Fruit fly (Drosophila melanogaster) whole organism, embryonic: ENCODE data around the gene Ac76E.
A peak's percentile ranks its signal among the peaks of the same experiment; 100 is the strongest.

Experiments used
- Awh ChIP-seq: fragments of 200-800 bp; sonication (Bioruptor generic); IDR thresholded peaks from 2 replicates; pipeline ENCODE4, ENCODE4 v1.3.6; 2022; ENCODE audit warnings: missing biosample characterization, missing genetic modification characterization
- CG10209 ChIP-seq: fragments of 200-800 bp; sonication (Bioruptor generic); optimal IDR thresholded peaks from 3 replicates; lab custom pipeline; 2017; ENCODE audit warnings: missing biosample characterization, mild to moderate bottlenecking, missing genetic modification characterization, missing genetic modification reagents
- CG10565 ChIP-seq: fragments of 200-800 bp; sonication (Bioruptor generic); optimal IDR thresholded peaks from 3 replicates; lab custom pipeline; 2016; ENCODE audit warnings: missing biosample characterization, mild to moderate bottlenecking, missing genetic modification characterization
- CG11560 ChIP-seq: fragments of 200-800 bp; sonication (Bioruptor generic); IDR thresholded peaks from 3 replicates; pipeline ENCODE4 v1.3.6; 2022; ENCODE audit warnings: missing biosample characterization, missing genetic modification characterization
- CG13287 ChIP-seq: fragments of 200-800 bp; sonication (Bioruptor generic); IDR thresholded peaks from 2 replicates; pipeline ENCODE4 v1.3.6; 2022; ENCODE audit warnings: missing biosample characterization, missing genetic modification characterization; ENCODE audit not compliant: partially characterized antibody
- CG13894 ChIP-seq: fragments of 200-800 bp; sonication (Bioruptor generic); optimal IDR thresholded peaks from 3 replicates; lab custom pipeline; 2018; ENCODE audit warnings: missing biosample characterization, mild to moderate bottlenecking, missing genetic modification characterization, moderate library complexity
- CG14014 ChIP-seq: fragments of 200-800 bp; sonication (Bioruptor generic); IDR thresholded peaks from 2 replicates; pipeline ENCODE4 v1.3.6; 2022; ENCODE audit warnings: missing biosample characterization, missing genetic modification characterization
- CG16779 ChIP-seq: fragments of 200-800 bp; sonication (Bioruptor generic); IDR thresholded peaks from 2 replicates; pipeline ENCODE4 v1.3.6; 2022; ENCODE audit warnings: missing biosample characterization, missing genetic modification characterization
- CG16813 ChIP-seq: fragments of 200-800 bp; sonication (Bioruptor generic); IDR thresholded peaks from 3 replicates; pipeline ENCODE4 v1.3.6; 2022; ENCODE audit warnings: missing biosample characterization, missing genetic modification characterization; ENCODE audit not compliant: partially characterized antibody
- CG2116 ChIP-seq: fragments of 200-800 bp; sonication (Bioruptor generic); optimal IDR thresholded peaks from 3 replicates; lab custom pipeline; 2018; ENCODE audit warnings: missing biosample characterization, mild to moderate bottlenecking, missing genetic modification characterization
- CG32532 ChIP-seq: fragments of 200-800 bp; sonication (Bioruptor generic); IDR thresholded peaks from 2 replicates; pipeline ENCODE4 v1.3.6; 2022; ENCODE audit warnings: missing biosample characterization, missing genetic modification characterization
- CG32767 ChIP-seq: fragments of 200-800 bp; sonication (Bioruptor generic); IDR thresholded peaks from 2 replicates; pipeline ENCODE4 v1.3.6; 2022; ENCODE audit warnings: missing biosample characterization, missing genetic modification characterization
- CG3281 ChIP-seq: fragments of 200-800 bp; sonication (Bioruptor generic); optimal IDR thresholded peaks from 3 replicates; lab custom pipeline; 2017; ENCODE audit warnings: missing biosample characterization, mild to moderate bottlenecking, missing genetic modification characterization
- CG34376 ChIP-seq: fragments of 200-800 bp; sonication (Bioruptor generic); optimal IDR thresholded peaks from 2 replicates; lab custom pipeline; 2018; ENCODE audit warnings: missing biosample characterization, mild to moderate bottlenecking, missing genetic modification characterization
- CG4820 ChIP-seq: fragments of 200-800 bp; sonication (Bioruptor generic); optimal IDR thresholded peaks from 3 replicates; lab custom pipeline; 2016; ENCODE audit warnings: missing biosample characterization, missing genetic modification characterization
- CG8290 ChIP-seq, 3 experiments: fragments of 200-800 bp; sonication (Bioruptor generic); optimal IDR thresholded peaks; 2 replicates each; lab custom pipeline; 2016 to 2019; ENCODE audit warnings: missing biosample characterization in 3 of 3, missing genetic modification characterization in 3 of 3, mild to moderate bottlenecking in 2 of 3, moderate library complexity in 1 of 3
- CG9215 ChIP-seq: fragments of 200-800 bp; sonication (Bioruptor generic); IDR thresholded peaks from 2 replicates; pipeline ENCODE4 v1.3.6; 2022; ENCODE audit warnings: missing biosample characterization, missing genetic modification characterization
- Dref ChIP-seq: fragments of 200-800 bp; sonication (Bioruptor generic); IDR thresholded peaks from 2 replicates; pipeline ENCODE4 v1.3.6; 2022; ENCODE audit warnings: missing biosample characterization, missing genetic modification characterization
- HHEX ChIP-seq: fragments of 200-800 bp; sonication (Bioruptor generic); optimal IDR thresholded peaks from 3 replicates; lab custom pipeline; 2017; ENCODE audit warnings: missing biosample characterization, mild to moderate bottlenecking, missing genetic modification characterization, missing genetic modification reagents
- HLH4C ChIP-seq: fragments of 200-800 bp; sonication (Bioruptor generic); IDR thresholded peaks from 3 replicates; pipeline ENCODE4 v1.3.6; 2022; ENCODE audit warnings: missing biosample characterization, missing genetic modification characterization; ENCODE audit not compliant: partially characterized antibody
- Med ChIP-seq: fragments of 200-800 bp; sonication (Bioruptor generic); peaks from one replicate; lab custom pipeline; 2016; ENCODE audit warnings: missing biosample characterization, missing genetic modification characterization, mild to moderate bottlenecking, inconsistent platforms, moderate library complexity
- Nf-YC ChIP-seq: fragments of 200-800 bp; optimal IDR thresholded peaks from 3 replicates; lab custom pipeline; 2019; ENCODE audit warnings: missing biosample characterization, mild to moderate bottlenecking, missing genetic modification characterization, moderate library complexity
- Stat92E ChIP-seq, 3 experiments: fragments of >200 bp in 2 of 3; fragments of 200-800 bp in 1 of 3; sonication (Bioruptor generic) in 1 of 3; optimal IDR thresholded peaks; 2 replicates each; lab custom pipeline; 2017 to 2019; ENCODE audit warnings: missing biosample characterization in 3 of 3, missing genetic modification characterization in 3 of 3, mild to moderate bottlenecking in 1 of 3, moderate library complexity in 1 of 3
- Usf ChIP-seq: fragments of 200-800 bp; sonication (Bioruptor generic); optimal IDR thresholded peaks from 2 replicates; lab custom pipeline; 2017; ENCODE audit warnings: missing genotype, missing biosample characterization, missing genetic modification characterization
- abd-A ChIP-seq: fragments of 200-800 bp; sonication (Bioruptor generic); optimal IDR thresholded peaks from 3 replicates; lab custom pipeline; 2019; ENCODE audit warnings: missing biosample characterization, mild to moderate bottlenecking, missing genetic modification characterization, moderate library complexity
- ewg ChIP-seq: fragments of 200-800 bp; sonication (Bioruptor generic); optimal IDR thresholded peaks from 3 replicates; lab custom pipeline; 2017; ENCODE audit warnings: mild to moderate bottlenecking, missing biosample characterization, missing genetic modification reagents, missing genetic modification characterization
- eyg ChIP-seq: fragments of 200-800 bp; sonication (Bioruptor generic); optimal IDR thresholded peaks from 3 replicates; lab custom pipeline; 2016; ENCODE audit warnings: missing biosample characterization, missing genetic modification characterization
- h ChIP-seq: fragments of >200 bp; optimal IDR thresholded peaks from 2 replicates; lab custom pipeline; 2017
- hb ChIP-seq: fragments of 200-800 bp; sonication (Bioruptor generic); IDR thresholded peaks from 3 replicates; pipeline ENCODE4 v1.3.6; 2022; ENCODE audit warnings: missing biosample characterization, missing genetic modification characterization; ENCODE audit not compliant: partially characterized antibody
- her ChIP-seq: fragments of 200-800 bp; sonication (Bioruptor generic); optimal IDR thresholded peaks from 2 replicates; lab custom pipeline; 2016; ENCODE audit warnings: missing biosample characterization, missing genetic modification characterization
- klu ChIP-seq: fragments of 200-800 bp; sonication (Bioruptor generic); IDR thresholded peaks from 2 replicates; pipeline ENCODE4 v1.3.6; 2022; ENCODE audit warnings: missing biosample characterization, missing genetic modification characterization
- onecut ChIP-seq: fragments of 200-800 bp; sonication (Bioruptor generic); IDR thresholded peaks from 2 replicates; pipeline ENCODE4 v1.3.6; 2022; ENCODE audit warnings: missing biosample characterization, missing genetic modification characterization
- sc ChIP-seq, 3 experiments: fragments of >200 bp in 2 of 3; fragments of 200-800 bp in 1 of 3; sonication (Bioruptor generic) in 1 of 3; optimal IDR thresholded peaks; 2 replicates in 2 of 3; 3 replicates in 1 of 3; lab custom pipeline; 2017; ENCODE audit warnings: mild to moderate bottlenecking in 1 of 3, missing biosample characterization in 1 of 3, missing genetic modification characterization in 1 of 3, missing genetic modification reagents in 1 of 3
- sim ChIP-seq: fragments of 200-800 bp; sonication (Bioruptor generic); IDR thresholded peaks from 2 replicates; pipeline ENCODE4 v1.3.6; 2022; ENCODE audit warnings: missing biosample characterization, missing genetic modification characterization
- sob ChIP-seq: fragments of 200-800 bp; sonication (Bioruptor generic); IDR thresholded peaks from 2 replicates; pipeline ENCODE4 v1.3.6; 2022; ENCODE audit warnings: missing biosample characterization, missing genetic modification characterization
- stwl ChIP-seq: fragments of 200-800 bp; sonication (Bioruptor generic); optimal IDR thresholded peaks from 3 replicates; lab custom pipeline; 2018; ENCODE audit warnings: missing biosample characterization, mild to moderate bottlenecking, missing genetic modification characterization, moderate library complexity
- tna ChIP-seq: fragments of 200-800 bp; sonication (Bioruptor generic); IDR thresholded peaks from 2 replicates; pipeline ENCODE4 v1.3.6; 2022; ENCODE audit warnings: missing biosample characterization, missing genetic modification characterization; ENCODE audit not compliant: partially characterized antibody
- usp ChIP-seq: fragments of >200 bp; optimal IDR thresholded peaks from 2 replicates; lab custom pipeline; 2017; ENCODE audit warnings: missing biosample characterization, missing genetic modification characterization
- yki ChIP-seq: fragments of >200 bp; optimal IDR thresholded peaks from 3 replicates; lab custom pipeline; 2018

Ac76E gene

dm6 chr3L:19991714-19992231 lies 52.7 kb downstream of the Ac76E start, which contains the start of the genes CG7646 and Nca (continued):
- TF ChIP-seq CG10209: no peak
- no peak for TF ChIP-seq Stat92E (GFP tag; optimal IDR thresholded peaks at IDR 0.05; lab: Kevin White, UChicago)
- TF ChIP-seq CG16813 (GFP tag; lab: Robert Waterston, UW): peak; percentile 91
- TF ChIP-seq her (GFP tag; lab: Kevin White, UChicago): no peak
- TF ChIP-seq Med (GFP tag; lab: Kevin White, UChicago): peak; percentile 59
- TF ChIP-seq CG10565 (GFP tag; lab: Kevin White, UChicago): no peak
- no peak for TF ChIP-seq CG14014 (GFP tag; lab: Robert Waterston, UW)
- no peak for TF ChIP-seq Awh (GFP tag; lab: Robert Waterston, UW)
- no peak for TF ChIP-seq eyg (GFP tag; lab: Kevin White, UChicago)
- peak; percentile 90 for TF ChIP-seq hb (GFP tag; lab: Robert Waterston, UW)
- no peak for TF ChIP-seq Usf (GFP tag; lab: Kevin White, UChicago)
- no peak for TF ChIP-seq usp
- no peak for TF ChIP-seq CG9215 (GFP tag; lab: Robert Waterston, UW)
- no peak for TF ChIP-seq sc (optimal IDR thresholded peaks at IDR 0.05; lab: Kevin White, UChicago)
- no peak for TF ChIP-seq sc (GFP tag; optimal IDR thresholded peaks at IDR 0.05; lab: Kevin White, UChicago)
- peak; percentile 87 for TF ChIP-seq CG2116 (GFP tag; lab: Kevin White, UChicago)
- TF ChIP-seq sob (GFP tag; lab: Robert Waterston, UW): 0 out of 2 replicates have a peak, but pooled peaks have one; percentile 26

dm6 chr3L:19994015-19994414 lies 54.9 kb downstream of the Ac76E start:
- TF ChIP-seq Dref (GFP tag; lab: Robert Waterston, UW) (no peak), klu (GFP tag; lab: Robert Waterston, UW) (no peak), CG32532 (GFP tag; lab: Robert Waterston, UW) (no peak), tna (GFP tag; lab: Robert Waterston, UW) (no peak), CG13894 (peak; percentile 42), stwl (tag; lab: Kevin White, UChicago) (peak; percentile 35), h (lab: Kevin White, UChicago) (no peak), CG32767 (GFP tag; lab: Robert Waterston, UW) (peak; percentile 77), yki (lab: Kevin White, UChicago) (no peak), onecut (GFP tag; lab: Robert Waterston, UW) (peak; percentile 85), abd-A (tag; lab: Kevin White, UChicago) (peak; percentile 7), sim (GFP tag; lab: Robert Waterston, UW) (no peak), HLH4C (GFP tag; lab: Robert Waterston, UW) (no peak), CG13287 (GFP tag; lab: Robert Waterston, UW) (0 out of 2 replicates have a peak, but pooled peaks have one; percentile 16), Med (GFP tag; lab: Kevin White, UChicago) (peak; percentile 50), CG3281 (GFP tag; lab: Kevin White, UChicago) (no peak), CG4820 (GFP tag; lab: Kevin White, UChicago) (no peak), ewg (GFP tag; lab: Kevin White, UChicago) (peak; percentile 90), HHEX (GFP tag; lab: Kevin White, UChicago) (no peak), CG8290 (GFP tag; optimal IDR thresholded peaks at IDR 0.05; lab: Kevin White, UChicago) (no peak), CG8290 (tag; optimal IDR thresholded peaks at IDR 0.05; lab: Kevin White, UChicago) (peak in 1 of 2 experiments; percentile 27), Nf-YC (tag; lab: Kevin White, UChicago) (peak; percentile 61), CG11560 (tag; lab: Robert Waterston, UW) (no peak), CG34376 (GFP tag; lab: Kevin White, UChicago) (no peak), CG16779 (GFP tag; lab: Robert Waterston, UW) (no peak)
